Worm (Caenorhabditis elegans) whole organism, late embryonic: ENCODE data around the gene K01D12.9.

Source experiments
- C38D4.7 ChIP-seq: fragments of 200-800 bp; sonication (Bioruptor generic); optimal IDR thresholded peaks from 2 replicates; lab custom pipeline; 2018; ENCODE audit warnings: mild to moderate bottlenecking, missing genetic modification characterization, moderate library complexity, missing compliant biosample characterization
- F13H6.1 ChIP-seq: sonication (generic microtip); optimal IDR thresholded peaks from 2 replicates; lab custom pipeline; 2016; ENCODE audit warnings: missing genetic modification characterization, missing compliant biosample characterization
- K02D7.2 ChIP-seq: sonication (generic microtip); optimal IDR thresholded peaks from 2 replicates; lab custom pipeline; 2017; ENCODE audit warnings: mild to moderate bottlenecking, missing genetic modification characterization, missing compliant biosample characterization
- K09A11.1 ChIP-seq: sonication (generic microtip); optimal IDR thresholded peaks from 2 replicates; lab custom pipeline; 2017; ENCODE audit warnings: antibody characterized with exemption, mild to moderate bottlenecking, missing genetic modification characterization, missing compliant biosample characterization; ENCODE audit not compliant: insufficient read depth
- T23F11.4 ChIP-seq: fragments of 200-800 bp; sonication (Bioruptor generic); optimal IDR thresholded peaks from 2 replicates; lab custom pipeline; 2018; ENCODE audit warnings: mild to moderate bottlenecking, missing genetic modification characterization, missing compliant biosample characterization
- Y22D7AL.16 ChIP-seq: sonication (generic microtip); optimal IDR thresholded peaks from 2 replicates; lab custom pipeline; 2016; ENCODE audit warnings: missing genetic modification characterization, missing compliant biosample characterization
- ama-1 ChIP-seq: fragments of 150-350 bp; optimal IDR thresholded peaks from 2 replicates; lab custom pipeline; 2014
- ceh-30 ChIP-seq: fragments of 150-350 bp; optimal IDR thresholded peaks from 2 replicates; lab custom pipeline; 2014; ENCODE audit warnings: missing biosample characterization, missing genetic modification characterization
- ceh-45 ChIP-seq: fragments of 200-800 bp; sonication (Bioruptor generic); IDR thresholded peaks from 2 replicates; pipeline ENCODE4 v1.3.6; 2022; ENCODE audit warnings: missing genetic modification reagents, missing genetic modification characterization, missing compliant biosample characterization
- ceh-48 ChIP-seq: sonication (generic microtip); optimal IDR thresholded peaks from 2 replicates; lab custom pipeline; 2016; ENCODE audit warnings: missing genetic modification characterization, inconsistent platforms, missing compliant biosample characterization
- ceh-6 ChIP-seq: fragments of 200-800 bp; sonication (Bioruptor generic); optimal IDR thresholded peaks from 2 replicates; lab custom pipeline; 2018; ENCODE audit warnings: mild to moderate bottlenecking, missing genetic modification characterization, missing compliant biosample characterization
- elt-2 ChIP-seq: sonication (generic microtip); optimal IDR thresholded peaks from 2 replicates; lab custom pipeline; 2016; ENCODE audit warnings: missing genetic modification reagents, missing genetic modification characterization, missing compliant biosample characterization
- eyg-1 ChIP-seq: sonication (generic microtip); optimal IDR thresholded peaks from 2 replicates; lab custom pipeline; 2016; ENCODE audit warnings: missing genotype, missing genetic modification characterization, missing compliant biosample characterization
- hlh-13 ChIP-seq: fragments of 200-800 bp; sonication (Bioruptor generic); optimal IDR thresholded peaks from 2 replicates; lab custom pipeline; 2018; ENCODE audit warnings: mild to moderate bottlenecking, missing genetic modification characterization, missing compliant biosample characterization
- hlh-30 ChIP-seq: sonication (generic microtip); optimal IDR thresholded peaks from 2 replicates; lab custom pipeline; 2017; ENCODE audit warnings: antibody characterized with exemption, missing genetic modification characterization, missing compliant biosample characterization; ENCODE audit not compliant: insufficient read depth
- hlh-6 ChIP-seq: sonication (generic microtip); optimal IDR thresholded peaks from 2 replicates; lab custom pipeline; 2016; ENCODE audit warnings: missing genotype, missing genetic modification characterization, missing compliant biosample characterization
- hlh-8 ChIP-seq: sonication (generic microtip); optimal IDR thresholded peaks from 2 replicates; lab custom pipeline; 2016; ENCODE audit warnings: missing genotype, missing genetic modification characterization, missing compliant biosample characterization
- lin-11 ChIP-seq: fragments of 200-800 bp; sonication (Bioruptor generic); optimal IDR thresholded peaks from 2 replicates; lab custom pipeline; 2018; ENCODE audit warnings: mild to moderate bottlenecking, missing genetic modification characterization, missing compliant biosample characterization
- madf-2 ChIP-seq: sonication (generic microtip); optimal IDR thresholded peaks from 2 replicates; lab custom pipeline; 2017; ENCODE audit warnings: missing genetic modification characterization, missing compliant biosample characterization
- mec-3 ChIP-seq: sonication (generic microtip); optimal IDR thresholded peaks from 2 replicates; lab custom pipeline; 2016; ENCODE audit warnings: borderline replicate concordance, missing genetic modification characterization, missing compliant biosample characterization
- nfya-1 ChIP-seq: sonication (generic microtip); optimal IDR thresholded peaks from 2 replicates; lab custom pipeline; 2017; ENCODE audit warnings: missing genetic modification characterization, mild to moderate bottlenecking, missing compliant biosample characterization, antibody characterized with exemption, moderate library complexity
- npax-4 ChIP-seq: sonication (generic microtip); optimal IDR thresholded peaks from 2 replicates; lab custom pipeline; 2016; ENCODE audit warnings: missing genetic modification characterization, missing compliant biosample characterization
- odd-2 ChIP-seq: sonication (generic microtip); optimal IDR thresholded peaks from 2 replicates; lab custom pipeline; 2017; ENCODE audit warnings: antibody characterized with exemption, mild to moderate bottlenecking, missing genetic modification characterization, missing compliant biosample characterization
- pax-1 ChIP-seq: fragments of 150-350 bp; optimal IDR thresholded peaks from 2 replicates; lab custom pipeline; 2014; ENCODE audit warnings: missing biosample characterization, missing genetic modification characterization
- pha-4 ChIP-seq: fragments of 150-350 bp; optimal IDR thresholded peaks from 2 replicates; lab custom pipeline; 2018; ENCODE audit warnings: missing biosample characterization, missing genetic modification reagents, missing genetic modification characterization
- pros-1 ChIP-seq: fragments of 150-350 bp; optimal IDR thresholded peaks from 2 replicates; lab custom pipeline; 2014; ENCODE audit warnings: missing biosample characterization, missing genetic modification reagents, missing genetic modification characterization
- ref-2 ChIP-seq: sonication (generic microtip); optimal IDR thresholded peaks from 2 replicates; lab custom pipeline; 2016; ENCODE audit warnings: missing genetic modification characterization, missing compliant biosample characterization
- sox-2 ChIP-seq: fragments of 200-800 bp; sonication (Bioruptor generic); IDR thresholded peaks from 2 replicates; pipeline ENCODE4 v1.3.6; 2022; ENCODE audit warnings: missing genetic modification reagents, missing genetic modification characterization, missing compliant biosample characterization
- sox-4 ChIP-seq: sonication (generic microtip); optimal IDR thresholded peaks from 2 replicates; lab custom pipeline; 2017; ENCODE audit warnings: mild to moderate bottlenecking, missing genetic modification characterization, inconsistent platforms, missing compliant biosample characterization
- tbx-7 ChIP-seq: sonication (generic microtip); optimal IDR thresholded peaks from 2 replicates; lab custom pipeline; 2016; ENCODE audit warnings: missing genotype, missing genetic modification characterization, missing compliant biosample characterization
- ttx-3 ChIP-seq: sonication (generic microtip); optimal IDR thresholded peaks from 2 replicates; lab custom pipeline; 2016; ENCODE audit warnings: missing genetic modification reagents, missing genetic modification characterization, missing compliant biosample characterization
- unc-3 ChIP-seq, 2 experiments: fragments of 200-800 bp in 1 of 2; sonication (Bioruptor generic) in 1 of 2; sonication (generic microtip) in 1 of 2; conservative IDR thresholded peaks in 1 of 2; optimal IDR thresholded peaks in 1 of 2; 2 replicates each; pipeline versions ENCODE4 v1.3.6 to Lab custom; 2016 to 2022; ENCODE audit warnings: missing compliant biosample characterization in 2 of 2, missing genetic modification characterization in 2 of 2, missing genetic modification reagents in 1 of 2
- unc-55 ChIP-seq: sonication (generic microtip); optimal IDR thresholded peaks from 2 replicates; lab custom pipeline; 2017; ENCODE audit warnings: missing biosample characterization, missing genetic modification reagents, missing genetic modification characterization
- zip-5 ChIP-seq: sonication (generic microtip); optimal IDR thresholded peaks from 2 replicates; lab custom pipeline; 2016; ENCODE audit warnings: missing genetic modification characterization, missing compliant biosample characterization

K01D12.9 gene

DNA sequence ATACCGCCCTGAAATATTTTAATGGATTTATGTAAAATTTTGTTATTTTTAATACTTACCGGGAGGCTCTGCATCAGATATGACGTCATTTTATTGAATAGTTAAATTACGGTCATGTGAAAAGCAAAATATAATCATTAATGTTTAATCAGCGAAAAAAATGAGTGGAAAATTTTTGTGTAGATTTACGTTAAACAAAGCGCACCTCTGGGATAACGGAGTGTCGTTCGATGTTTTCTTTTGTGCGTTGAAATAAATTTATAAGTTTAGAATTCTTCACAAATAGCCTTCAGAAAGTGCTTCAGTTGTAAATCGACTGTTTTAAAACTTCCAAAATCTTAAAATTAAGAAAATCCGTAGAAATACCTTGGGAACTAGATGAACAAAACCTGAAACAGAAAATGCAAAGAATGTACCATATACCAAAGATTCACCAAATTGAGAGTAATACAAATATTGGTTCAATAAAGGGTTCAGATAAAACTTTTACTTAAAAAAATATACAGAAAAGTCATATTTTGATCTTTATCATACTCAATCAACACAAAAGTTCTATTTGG is 3.7 kb downstream of the K01D12.9 start, which contains the start of the genes K01D12.20 and miga-1:
Gene K01D12.20, minus strand, starts transcription at position 138 of the 560 bp plus-strand sequence.
Gene miga-1, minus strand, starts transcription at position 183 of the 560 bp plus-strand sequence.
- no peak for TF ChIP-seq pax-1
- TF ChIP-seq F13H6.1 (tag; lab: Kevin White, UChicago), result no peak
- no peak for TF ChIP-seq ceh-30
- TF ChIP-seq hlh-8 (tag; lab: Kevin White, UChicago), result no peak
- no peak for TF ChIP-seq madf-2 (tag; lab: Kevin White, UChicago)
- TF ChIP-seq ceh-6 (GFP tag; lab: Kevin White, UChicago), result no peak

DNA sequence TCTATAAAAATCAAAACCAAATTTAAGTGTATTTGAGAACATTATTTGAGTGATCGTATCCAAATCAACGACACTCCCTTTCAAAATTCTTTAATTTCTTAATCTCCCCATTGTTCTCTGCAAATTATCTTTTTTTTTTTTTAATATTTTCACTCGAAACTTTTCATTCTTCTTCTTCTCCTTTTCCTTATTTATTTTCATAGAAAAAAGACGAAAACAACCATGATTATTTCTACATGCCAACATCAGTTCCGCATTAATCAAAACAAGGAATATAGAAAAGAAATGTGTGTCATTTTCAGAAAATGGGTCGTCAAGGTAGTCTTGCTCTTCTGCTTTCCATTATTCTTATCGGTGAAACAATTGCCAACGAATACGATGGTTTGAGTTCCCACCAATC is 6.9 kb downstream of the K01D12.9 start, which contains the start of gene K01D12.5:
Gene K01D12.5, plus strand, starts transcription at position 301 of the 400 bp plus-strand sequence.
- TF ChIP-seq hlh-30 (no peak), madf-2 (tag; lab: Kevin White, UChicago) (no peak), T23F11.4 (GFP tag; lab: Kevin White, UChicago) (no peak), ceh-45 (GFP tag; lab: Robert Waterston, UW) (no peak), nfya-1 (tag; lab: Kevin White, UChicago) (no peak), pros-1 (tag; lab: Kevin White, UChicago) (no peak), zip-5 (tag; lab: Kevin White, UChicago) (no peak), eyg-1 (tag; lab: Kevin White, UChicago) (no peak)

- TF ChIP-seq ref-2 (tag; lab: Kevin White, UChicago) (no peak), F13H6.1 (tag; lab: Kevin White, UChicago) (no peak), npax-4 (tag; lab: Kevin White, UChicago) (no peak), hlh-6 (no peak), ceh-48 (tag; lab: Kevin White, UChicago) (no peak), tbx-7 (tag; lab: Kevin White, UChicago) (no peak), pha-4 (no peak), Y22D7AL.16 (tag; lab: Kevin White, UChicago) (no peak), lin-11 (no peak), T23F11.4 (GFP tag; lab: Kevin White, UChicago) (no peak), elt-2 (no peak), mec-3 (tag; lab: Kevin White, UChicago) (no peak)
These were observed 8.7 kb downstream of the K01D12.9 start, which contains the start of gene twk-14 for ce11 chrV:12395699-12396098. twk-14 (minus strand) TSS chrV:12395706.

DNA sequence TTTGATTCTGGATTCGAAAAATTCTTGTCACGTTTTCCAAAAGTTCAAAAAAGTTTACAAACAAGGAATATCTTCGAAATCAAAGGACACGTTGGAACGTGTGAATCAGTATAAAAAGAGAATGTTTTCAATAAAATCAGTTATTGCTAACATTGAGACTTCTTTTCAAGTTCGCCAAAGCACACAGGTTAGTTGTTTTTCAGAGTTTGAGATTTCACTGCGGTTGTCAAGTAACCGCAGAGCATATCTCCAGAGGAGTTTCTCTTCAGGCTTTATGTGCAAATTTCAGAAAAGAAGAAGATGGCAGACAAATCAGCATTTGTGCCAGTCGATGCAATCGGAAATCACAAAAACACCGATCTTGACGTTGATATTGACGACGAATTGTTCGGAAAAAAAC is 18.3 kb downstream of the K01D12.9 start, which contains the start of gene K01D12.15:
Gene K01D12.15, plus strand, starts transcription at position 301 of the 400 bp plus-strand sequence.
- TF ChIP-seq unc-55 (GFP tag; lab: Kevin White, UChicago) (no peak), sox-4 (no peak), ttx-3 (tag; lab: Kevin White, UChicago) (no peak), K09A11.1 (no peak), odd-2 (tag; lab: Kevin White, UChicago) (no peak), sox-2 (no peak), C38D4.7 (GFP tag; lab: Kevin White, UChicago) (no peak), ceh-45 (GFP tag; lab: Robert Waterston, UW) (no peak), ama-1 (lab: Kevin White, UChicago) (no peak), ref-2 (tag; lab: Kevin White, UChicago) (no peak), unc-3 (GFP tag; conservative IDR thresholded peaks at IDR 0.05; lab: Robert Waterston, UW) (no peak), unc-3 (tag; optimal IDR thresholded peaks at IDR 0.05; lab: Kevin White, UChicago) (no peak), K02D7.2 (tag; lab: Kevin White, UChicago) (no peak), zip-5 (tag; lab: Kevin White, UChicago) (no peak), hlh-13 (no peak), hlh-30 (no peak)
